Fruit fly (Drosophila melanogaster) whole organism, embryonic: ENCODE measurements around the gene CG10338.

ENCODE experiments used
- Bgb ChIP-seq: fragments of 200-800 bp; sonication (Bioruptor generic); IDR thresholded peaks from 2 replicates; pipeline ENCODE4 v1.3.6; 2022; ENCODE audit warnings: missing biosample characterization, missing genetic modification characterization; ENCODE audit not compliant: partially characterized antibody
- CG12219 ChIP-seq: fragments of 200-800 bp; sonication (Bioruptor generic); optimal IDR thresholded peaks from 3 replicates; lab custom pipeline; 2018; ENCODE audit warnings: missing biosample characterization, mild to moderate bottlenecking, missing genetic modification characterization
- CG14667 ChIP-seq: fragments of 200-800 bp; sonication (Bioruptor generic); IDR thresholded peaks from 2 replicates; pipeline ENCODE4 v1.3.6; 2022; ENCODE audit warnings: missing biosample characterization, missing genetic modification characterization
- CG15269 ChIP-seq: fragments of 200-800 bp; sonication (Bioruptor generic); optimal IDR thresholded peaks from 2 replicates; lab custom pipeline; 2018; ENCODE audit warnings: missing biosample characterization, mild to moderate bottlenecking, missing genetic modification characterization, moderate library complexity
- CG1529 ChIP-seq: fragments of 200-800 bp; sonication (Bioruptor generic); optimal IDR thresholded peaks from 3 replicates; lab custom pipeline; 2018; ENCODE audit warnings: missing biosample characterization, missing genetic modification characterization
- CG1603 ChIP-seq: fragments of 200-800 bp; sonication (Bioruptor generic); optimal IDR thresholded peaks from 2 replicates; lab custom pipeline; 2019; ENCODE audit warnings: missing biosample characterization, mild to moderate bottlenecking, missing genetic modification characterization, moderate library complexity
- CG1647 ChIP-seq: fragments of 200-800 bp; sonication (Bioruptor generic); optimal IDR thresholded peaks from 3 replicates; lab custom pipeline; 2016; ENCODE audit warnings: missing biosample characterization, missing genetic modification characterization
- CG17385 ChIP-seq: fragments of 200-800 bp; sonication (Bioruptor generic); optimal IDR thresholded peaks from 3 replicates; lab custom pipeline; 2018; ENCODE audit warnings: missing biosample characterization, mild to moderate bottlenecking, missing genetic modification characterization
- CG2199 ChIP-seq: fragments of 200-800 bp; sonication (Bioruptor generic); IDR thresholded peaks from 3 replicates; pipeline ENCODE4 v1.3.6; 2022; ENCODE audit warnings: missing biosample characterization, missing genetic modification characterization
- CG33213 ChIP-seq: fragments of 200-800 bp; sonication (Bioruptor generic); optimal IDR thresholded peaks from 3 replicates; lab custom pipeline; 2016; ENCODE audit warnings: missing biosample characterization, missing genetic modification characterization
- CG6854 ChIP-seq: fragments of 200-800 bp; sonication (Bioruptor generic); optimal IDR thresholded peaks from 3 replicates; lab custom pipeline; 2017; ENCODE audit warnings: missing biosample characterization, mild to moderate bottlenecking, missing genetic modification characterization
- CG8924 ChIP-seq: fragments of 200-800 bp; optimal IDR thresholded peaks from 3 replicates; lab custom pipeline; 2019; ENCODE audit warnings: missing biosample characterization, mild to moderate bottlenecking, missing genetic modification characterization, moderate library complexity
- CG9437 ChIP-seq: fragments of 200-800 bp; sonication (Bioruptor generic); optimal IDR thresholded peaks from 2 replicates; lab custom pipeline; 2018; ENCODE audit warnings: missing biosample characterization, mild to moderate bottlenecking, missing genetic modification characterization
- Dll ChIP-seq: fragments of 200-800 bp; sonication (Bioruptor generic); IDR thresholded peaks from 4 replicates; pipeline ENCODE4 v1.3.6; 2022; ENCODE audit warnings: missing biosample characterization, missing genetic modification characterization; ENCODE audit not compliant: partially characterized antibody
- Doc2 ChIP-seq: fragments of 200-800 bp; sonication (Bioruptor generic); IDR thresholded peaks from 2 replicates; pipeline ENCODE4 v1.3.6; 2022; ENCODE audit warnings: missing biosample characterization, missing genetic modification characterization
- Drgx ChIP-seq: fragments of 200-800 bp; sonication (Bioruptor generic); IDR thresholded peaks from 2 replicates; pipeline ENCODE4 v1.3.6; 2022; ENCODE audit warnings: missing biosample characterization, missing genetic modification characterization
- Elba2 ChIP-seq: fragments of 200-800 bp; sonication (Bioruptor generic); optimal IDR thresholded peaks from 3 replicates; lab custom pipeline; 2016; ENCODE audit warnings: missing biosample characterization, missing genetic modification characterization
- H2.0 ChIP-seq: fragments of 200-800 bp; sonication (Bioruptor generic); IDR thresholded peaks from 2 replicates; pipeline ENCODE4 v1.3.6; 2022; ENCODE audit warnings: missing biosample characterization, missing genetic modification characterization
- Hr3 ChIP-seq: fragments of 200-800 bp; sonication (Bioruptor generic); optimal IDR thresholded peaks from 3 replicates; lab custom pipeline; 2016; ENCODE audit warnings: missing biosample characterization, missing genetic modification characterization
- Lhr ChIP-seq: fragments of 200-800 bp; sonication (Bioruptor generic); optimal IDR thresholded peaks from 3 replicates; lab custom pipeline; 2017; ENCODE audit warnings: mild to moderate bottlenecking, missing biosample characterization, missing genetic modification reagents, missing genetic modification characterization
- Max ChIP-seq: fragments of 200-800 bp; sonication (Bioruptor generic); optimal IDR thresholded peaks from 2 replicates; lab custom pipeline; 2016; ENCODE audit warnings: missing biosample characterization, mild to moderate bottlenecking, missing genetic modification characterization
- Meics ChIP-seq: fragments of 200-800 bp; sonication (Bioruptor generic); optimal IDR thresholded peaks from 2 replicates; lab custom pipeline; 2017; ENCODE audit warnings: missing biosample characterization, mild to moderate bottlenecking, missing genetic modification characterization
- Pdp1 ChIP-seq, 2 experiments: fragments of 200-800 bp; sonication (Bioruptor generic); optimal IDR thresholded peaks; 3 replicates each; lab custom pipeline; 2016; ENCODE audit warnings: missing biosample characterization in 2 of 2, missing genetic modification characterization in 2 of 2, mild to moderate bottlenecking in 1 of 2, moderate library complexity in 1 of 2
- Rx ChIP-seq: fragments of 200-800 bp; sonication (Bioruptor generic); IDR thresholded peaks from 2 replicates; pipeline ENCODE4 v1.3.6; 2022; ENCODE audit warnings: missing biosample characterization, missing genetic modification characterization
- Sry-δ ChIP-seq: fragments of 200-800 bp; sonication (Bioruptor generic); optimal IDR thresholded peaks from 2 replicates; lab custom pipeline; 2016; ENCODE audit warnings: missing biosample characterization, missing genetic modification characterization
- al ChIP-seq: fragments of 200-800 bp; sonication (Bioruptor generic); IDR thresholded peaks from 2 replicates; pipeline ENCODE4 v1.3.6; 2022; ENCODE audit warnings: missing biosample characterization, missing genetic modification characterization
- br ChIP-seq: fragments of >200 bp; optimal IDR thresholded peaks from 2 replicates; lab custom pipeline; 2017
- cato ChIP-seq: fragments of 200-800 bp; sonication (Bioruptor generic); optimal IDR thresholded peaks from 2 replicates; lab custom pipeline; 2016; ENCODE audit warnings: missing biosample characterization, missing genetic modification characterization, borderline replicate concordance
- caup ChIP-seq: fragments of 200-800 bp; sonication (Bioruptor generic); optimal IDR thresholded peaks from 3 replicates; lab custom pipeline; 2017; ENCODE audit warnings: missing biosample characterization, mild to moderate bottlenecking, missing genetic modification characterization, moderate library complexity; ENCODE audit not compliant: severe bottlenecking
- cg ChIP-seq: fragments of 200-800 bp; sonication (Bioruptor generic); optimal IDR thresholded peaks from 3 replicates; lab custom pipeline; 2019; ENCODE audit warnings: missing biosample characterization, mild to moderate bottlenecking, missing genetic modification characterization, moderate library complexity
- chif ChIP-seq, 2 experiments: fragments of 200-800 bp; sonication (Bioruptor generic); optimal IDR thresholded peaks; 3 replicates each; lab custom pipeline; 2016; ENCODE audit warnings: missing biosample characterization in 2 of 2, missing genetic modification characterization in 2 of 2
- croc ChIP-seq: fragments of 200-800 bp; sonication (Bioruptor generic); conservative IDR thresholded peaks from 3 replicates; pipeline ENCODE4 v1.3.6; 2022; ENCODE audit warnings: missing biosample characterization, missing genetic modification characterization
- dmrt99B ChIP-seq: fragments of 200-800 bp; sonication (Bioruptor generic); optimal IDR thresholded peaks from 2 replicates; lab custom pipeline; 2018; ENCODE audit warnings: missing biosample characterization, mild to moderate bottlenecking, missing genetic modification characterization, moderate library complexity
- fd96Cb ChIP-seq: fragments of 200-800 bp; sonication (Bioruptor generic); optimal IDR thresholded peaks from 2 replicates; lab custom pipeline; 2018; ENCODE audit warnings: missing biosample characterization, mild to moderate bottlenecking, missing genetic modification characterization, moderate library complexity
- grau ChIP-seq: fragments of 200-800 bp; optimal IDR thresholded peaks from 3 replicates; lab custom pipeline; 2019; ENCODE audit warnings: missing biosample characterization, mild to moderate bottlenecking, missing genetic modification characterization, moderate library complexity
- gsb ChIP-seq: fragments of 200-800 bp; sonication (Bioruptor generic); IDR thresholded peaks from 2 replicates; pipeline ENCODE4 v1.3.6; 2022; ENCODE audit warnings: missing biosample characterization, missing genetic modification characterization
- insv ChIP-seq, 2 experiments: fragments of 200-800 bp; sonication (Bioruptor generic); optimal IDR thresholded peaks; 3 replicates each; lab custom pipeline; 2016 to 2018; ENCODE audit warnings: missing biosample characterization in 2 of 2, missing genetic modification characterization in 2 of 2
- jumu ChIP-seq: fragments of 200-800 bp; sonication (Bioruptor generic); optimal IDR thresholded peaks from 3 replicates; lab custom pipeline; 2016; ENCODE audit warnings: missing biosample characterization, missing genetic modification characterization
- knrl ChIP-seq: fragments of 200-800 bp; sonication (Bioruptor generic); IDR thresholded peaks from 3 replicates; pipeline ENCODE4 v1.3.6; 2022; ENCODE audit warnings: missing biosample characterization, missing genetic modification characterization; ENCODE audit not compliant: partially characterized antibody
- lbe ChIP-seq: fragments of 200-800 bp; sonication (Bioruptor generic); optimal IDR thresholded peaks from 2 replicates; lab custom pipeline; 2016; ENCODE audit warnings: missing biosample characterization, mild to moderate bottlenecking, missing genetic modification characterization
- lmd ChIP-seq: fragments of 200-800 bp; sonication (Bioruptor generic); IDR thresholded peaks from 2 replicates; pipeline ENCODE4 v1.3.6; 2022; ENCODE audit warnings: missing biosample characterization, missing genetic modification characterization
- luna ChIP-seq: fragments of 200-800 bp; sonication (Bioruptor generic); optimal IDR thresholded peaks from 2 replicates; lab custom pipeline; 2016; ENCODE audit warnings: missing biosample characterization, missing genetic modification characterization
- nau ChIP-seq: fragments of 200-800 bp; sonication (Bioruptor generic); optimal IDR thresholded peaks from 3 replicates; lab custom pipeline; 2017; ENCODE audit warnings: missing biosample characterization, mild to moderate bottlenecking, missing genetic modification characterization, missing genetic modification reagents
- org-1 ChIP-seq: fragments of 200-800 bp; sonication (Bioruptor generic); optimal IDR thresholded peaks from 2 replicates; lab custom pipeline; 2017; ENCODE audit warnings: missing biosample characterization, missing genetic modification characterization
- pita ChIP-seq: fragments of 200-800 bp; sonication (Bioruptor generic); optimal IDR thresholded peaks from 2 replicates; lab custom pipeline; 2017; ENCODE audit warnings: missing biosample characterization, mild to moderate bottlenecking, missing genetic modification characterization
- sisA ChIP-seq: fragments of 200-800 bp; sonication (Bioruptor generic); IDR thresholded peaks from 2 replicates; pipeline ENCODE4 v1.3.6; 2022; ENCODE audit warnings: missing biosample characterization, missing genetic modification characterization
- sob ChIP-seq: fragments of 200-800 bp; sonication (Bioruptor generic); IDR thresholded peaks from 2 replicates; pipeline ENCODE4 v1.3.6; 2022; ENCODE audit warnings: missing biosample characterization, missing genetic modification characterization
- tgo ChIP-seq: fragments of 200-800 bp; sonication (Bioruptor generic); IDR thresholded peaks from 3 replicates; pipeline ENCODE4 v1.3.6; 2022; ENCODE audit warnings: missing biosample characterization, missing genetic modification characterization
- tin ChIP-seq: fragments of 200-800 bp; sonication (Bioruptor generic); optimal IDR thresholded peaks from 3 replicates; lab custom pipeline; 2016; ENCODE audit warnings: missing biosample characterization, missing genetic modification characterization
- tup ChIP-seq: fragments of 200-800 bp; sonication (Bioruptor generic); optimal IDR thresholded peaks from 2 replicates; lab custom pipeline; 2016; ENCODE audit warnings: missing biosample characterization, mild to moderate bottlenecking, missing genetic modification characterization, moderate library complexity
- yki ChIP-seq: fragments of >200 bp; optimal IDR thresholded peaks from 3 replicates; lab custom pipeline; 2018
- zen2 ChIP-seq: fragments of 200-800 bp; sonication (Bioruptor generic); IDR thresholded peaks from 3 replicates; pipeline ENCODE4 v1.3.6; 2022; ENCODE audit warnings: missing biosample characterization, missing genetic modification characterization; ENCODE audit not compliant: partially characterized antibody

CG10338 gene

DNA sequence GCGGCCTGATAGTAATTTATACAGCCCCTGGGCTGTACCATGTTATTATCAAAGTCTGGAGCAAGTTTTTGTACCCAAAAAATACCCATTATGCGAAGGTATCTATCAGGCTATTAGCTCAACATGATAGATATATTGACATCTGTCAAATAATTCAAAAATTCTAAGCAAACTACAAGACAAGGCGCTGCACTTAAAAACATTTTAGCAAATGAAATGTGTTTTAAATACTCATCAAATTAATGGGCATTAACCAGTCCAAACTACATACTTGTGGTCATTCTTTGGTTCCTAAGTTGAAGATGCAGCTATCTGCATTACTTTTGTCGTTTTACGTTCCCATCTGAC, 42.2 kb upstream of the CG10338 start (continued):
- TF ChIP-seq jumu (GFP tag; lab: Kevin White, UChicago) (peak; percentile 46), Sry-δ (GFP tag; lab: Kevin White, UChicago) (peak; percentile 47), tup (no peak), br (no peak), CG1603 (peak; percentile 77), knrl (GFP tag; lab: Robert Waterston, UW) (no peak), tgo (GFP tag; lab: Robert Waterston, UW) (peak; percentile 70), dmrt99B (tag; lab: Kevin White, UChicago) (peak; percentile 73), CG33213 (GFP tag; lab: Kevin White, UChicago) (peak; percentile 77), chif (GFP tag; optimal IDR thresholded peaks at IDR 0.05; lab: Kevin White, UChicago) (peak; percentile 42 to 80), CG1647 (GFP tag; lab: Kevin White, UChicago) (peak; percentile 78), CG9437 (no peak), CG14667 (GFP tag; lab: Robert Waterston, UW) (peak; percentile 65), cg (GFP tag; lab: Kevin White, UChicago) (no peak), zen2 (GFP tag; lab: Robert Waterston, UW) (no peak), gsb (GFP tag; lab: Robert Waterston, UW) (0 out of 2 replicates have a peak, but pooled peaks have one; percentile 35), Dll (GFP tag; lab: Robert Waterston, UW) (no peak), fd96Cb (tag; lab: Kevin White, UChicago) (peak; percentile 79), lmd (peak; percentile 75), CG12219 (GFP tag; lab: Kevin White, UChicago) (peak; percentile 43), cato (GFP tag; lab: Kevin White, UChicago) (no peak), Rx (GFP tag; lab: Robert Waterston, UW) (peak; percentile 73), Meics (GFP tag; lab: Kevin White, UChicago) (peak; percentile 44), tin (GFP tag; lab: Kevin White, UChicago) (peak; percentile 58), CG8924 (tag; lab: Kevin White, UChicago) (peak; percentile 68), org-1 (GFP tag; lab: Kevin White, UChicago) (peak; percentile 15), croc (GFP tag; lab: Robert Waterston, UW) (peak; percentile 79), Elba2 (no peak), Hr3 (GFP tag; lab: Kevin White, UChicago) (peak; percentile 17), Drgx (GFP tag; lab: Robert Waterston, UW) (peak; percentile 41), CG2199 (GFP tag; lab: Robert Waterston, UW) (peak; percentile 78; the same call in 1 of the 3 replicates), CG6854 (GFP tag; lab: Kevin White, UChicago) (no peak), CG17385 (GFP tag; lab: Kevin White, UChicago) (peak; percentile 28), Bgb (GFP tag; lab: Robert Waterston, UW) (no peak), luna (GFP tag; lab: Kevin White, UChicago) (no peak), CG15269 (peak; percentile 62), Doc2 (GFP tag; lab: Robert Waterston, UW) (no peak), H2.0 (GFP tag; lab: Robert Waterston, UW) (peak; percentile 40; the same call in 1 of the 2 replicates), Max (GFP tag; lab: Kevin White, UChicago) (peak; percentile 66), Lhr (GFP tag; lab: Kevin White, UChicago) (peak; percentile 31), yki (lab: Kevin White, UChicago) (no peak), sob (GFP tag; lab: Robert Waterston, UW) (peak; percentile 75), grau (tag; lab: Kevin White, UChicago) (peak; percentile 48), Pdp1 (GFP tag; optimal IDR thresholded peaks at IDR 0.05; lab: Kevin White, UChicago) (peak; percentile 51 to 75), al (GFP tag; lab: Robert Waterston, UW) (no peak), nau (GFP tag; lab: Kevin White, UChicago) (peak; percentile 52), caup (GFP tag; lab: Kevin White, UChicago) (peak; percentile 24), pita (GFP tag; lab: Kevin White, UChicago) (no peak), CG1529 (GFP tag; lab: Kevin White, UChicago) (no peak), lbe (GFP tag; lab: Kevin White, UChicago) (peak; percentile 92), insv (GFP tag; optimal IDR thresholded peaks at IDR 0.05; lab: Kevin White, UChicago) (no peak), sisA (GFP tag; lab: Robert Waterston, UW) (peak; percentile 69)
